Fruit fly (Drosophila melanogaster) whole organism, embryonic: ENCODE data around the gene Ripalpha.

Source experiments
- Atf6 ChIP-seq: fragments of 200-800 bp; sonication (Bioruptor generic); IDR thresholded peaks from 2 replicates; pipeline ENCODE4 v1.3.6; 2022; ENCODE audit warnings: missing biosample characterization, missing genetic modification characterization
- BEAF-32 ChIP-seq: fragments of 200-800 bp; sonication (Bioruptor generic); optimal IDR thresholded peaks from 3 replicates; lab custom pipeline; 2017; ENCODE audit warnings: missing biosample characterization, missing genetic modification characterization, mild to moderate bottlenecking, moderate library complexity, missing genetic modification reagents
- Bteb2 ChIP-seq: fragments of 200-800 bp; sonication (Bioruptor generic); optimal IDR thresholded peaks from 2 replicates; lab custom pipeline; 2016; ENCODE audit warnings: missing biosample characterization, missing genetic modification characterization
- CG10267 ChIP-seq: fragments of 200-800 bp; sonication (Bioruptor generic); optimal IDR thresholded peaks from 2 replicates; lab custom pipeline; 2018; ENCODE audit warnings: missing biosample characterization, mild to moderate bottlenecking, missing genetic modification characterization, moderate library complexity
- CG12071 ChIP-seq: fragments of 200-800 bp; sonication (Bioruptor generic); optimal IDR thresholded peaks from 3 replicates; lab custom pipeline; 2018; ENCODE audit warnings: missing biosample characterization, mild to moderate bottlenecking, missing genetic modification characterization
- CG1603 ChIP-seq: fragments of 200-800 bp; sonication (Bioruptor generic); optimal IDR thresholded peaks from 2 replicates; lab custom pipeline; 2019; ENCODE audit warnings: missing biosample characterization, mild to moderate bottlenecking, missing genetic modification characterization, moderate library complexity
- CG16813 ChIP-seq: fragments of 200-800 bp; sonication (Bioruptor generic); IDR thresholded peaks from 3 replicates; pipeline ENCODE4 v1.3.6; 2022; ENCODE audit warnings: missing biosample characterization, missing genetic modification characterization; ENCODE audit not compliant: partially characterized antibody
- CG18262 ChIP-seq: fragments of 200-800 bp; optimal IDR thresholded peaks from 3 replicates; lab custom pipeline; 2019; ENCODE audit warnings: missing biosample characterization, mild to moderate bottlenecking, missing genetic modification characterization, moderate library complexity
- CG18619 ChIP-seq: fragments of 200-800 bp; sonication (Bioruptor generic); optimal IDR thresholded peaks from 3 replicates; lab custom pipeline; 2017; ENCODE audit warnings: missing biosample characterization, mild to moderate bottlenecking, missing genetic modification characterization
- CG2116 ChIP-seq: fragments of 200-800 bp; sonication (Bioruptor generic); optimal IDR thresholded peaks from 3 replicates; lab custom pipeline; 2018; ENCODE audit warnings: missing biosample characterization, mild to moderate bottlenecking, missing genetic modification characterization
- CG2129 ChIP-seq: fragments of 200-800 bp; sonication (Bioruptor generic); IDR thresholded peaks from 2 replicates; pipeline ENCODE4 v1.3.6; 2022; ENCODE audit warnings: missing biosample characterization, missing genetic modification characterization; ENCODE audit not compliant: partially characterized antibody
- CG33557 ChIP-seq: fragments of 200-800 bp; sonication (Bioruptor generic); optimal IDR thresholded peaks from 2 replicates; lab custom pipeline; 2019; ENCODE audit warnings: missing biosample characterization, mild to moderate bottlenecking, missing genetic modification characterization, moderate library complexity
- CG34224 ChIP-seq: fragments of 200-800 bp; sonication (Bioruptor generic); IDR thresholded peaks from 3 replicates; pipeline ENCODE4 v1.3.6; 2022; ENCODE audit warnings: missing biosample characterization, missing genetic modification characterization; ENCODE audit not compliant: partially characterized antibody
- CG34422 ChIP-seq: fragments of 200-800 bp; sonication (Bioruptor generic); IDR thresholded peaks from 3 replicates; pipeline ENCODE4 v1.3.6; 2022; ENCODE audit warnings: missing biosample characterization, missing genetic modification characterization
- CG6683 ChIP-seq: fragments of 200-800 bp; sonication (Bioruptor generic); optimal IDR thresholded peaks from 2 replicates; lab custom pipeline; 2017; ENCODE audit warnings: missing biosample characterization, mild to moderate bottlenecking, missing genetic modification characterization, missing genetic modification reagents
- CG6791 ChIP-seq: fragments of 200-800 bp; sonication (Bioruptor generic); IDR thresholded peaks from 3 replicates; pipeline ENCODE4 v1.3.6; 2022; ENCODE audit warnings: missing biosample characterization, missing genetic modification characterization; ENCODE audit not compliant: partially characterized antibody
- CG6854 ChIP-seq: fragments of 200-800 bp; sonication (Bioruptor generic); optimal IDR thresholded peaks from 3 replicates; lab custom pipeline; 2017; ENCODE audit warnings: missing biosample characterization, mild to moderate bottlenecking, missing genetic modification characterization
- CG7839 ChIP-seq: fragments of 200-800 bp; sonication (Bioruptor generic); optimal IDR thresholded peaks from 3 replicates; lab custom pipeline; 2018; ENCODE audit warnings: missing biosample characterization, mild to moderate bottlenecking, missing genetic modification characterization, moderate library complexity
- CG8290 ChIP-seq, 3 experiments: fragments of 200-800 bp; sonication (Bioruptor generic); optimal IDR thresholded peaks; 2 replicates each; lab custom pipeline; 2016 to 2019; ENCODE audit warnings: missing biosample characterization in 3 of 3, missing genetic modification characterization in 3 of 3, mild to moderate bottlenecking in 2 of 3, moderate library complexity in 1 of 3
- CG9727 ChIP-seq: fragments of 200-800 bp; sonication (Bioruptor generic); optimal IDR thresholded peaks from 3 replicates; lab custom pipeline; 2017; ENCODE audit warnings: missing biosample characterization, mild to moderate bottlenecking, missing genetic modification characterization
- CG9797 ChIP-seq: fragments of 200-800 bp; sonication (Bioruptor generic); optimal IDR thresholded peaks from 3 replicates; lab custom pipeline; 2018; ENCODE audit warnings: missing biosample characterization, mild to moderate bottlenecking, missing genetic modification characterization
- CG9876 ChIP-seq: fragments of 200-800 bp; sonication (Bioruptor generic); optimal IDR thresholded peaks from 2 replicates; lab custom pipeline; 2016; ENCODE audit warnings: missing biosample characterization, missing genetic modification characterization
- Ets65A ChIP-seq: fragments of 200-800 bp; sonication (Bioruptor generic); peaks from one replicate; lab custom pipeline; 2016; ENCODE audit warnings: missing biosample characterization, missing genetic modification characterization
- Ets97D ChIP-seq: fragments of 200-800 bp; sonication (Bioruptor generic); optimal IDR thresholded peaks from 3 replicates; lab custom pipeline; 2016; ENCODE audit warnings: missing biosample characterization, missing genetic modification characterization
- Gsc ChIP-seq: fragments of 200-800 bp; sonication (Bioruptor generic); IDR thresholded peaks from 2 replicates; pipeline ENCODE4 v1.3.6; 2022; ENCODE audit warnings: missing biosample characterization, missing genetic modification characterization
- HLH4C ChIP-seq: fragments of 200-800 bp; sonication (Bioruptor generic); IDR thresholded peaks from 3 replicates; pipeline ENCODE4 v1.3.6; 2022; ENCODE audit warnings: missing biosample characterization, missing genetic modification characterization; ENCODE audit not compliant: partially characterized antibody
- Lpt ChIP-seq: fragments of >200 bp; optimal IDR thresholded peaks from 2 replicates; lab custom pipeline; 2018; ENCODE audit warnings: missing biosample characterization, missing genetic modification characterization
- Mes4 ChIP-seq: fragments of 200-800 bp; sonication (Bioruptor generic); optimal IDR thresholded peaks from 2 replicates; lab custom pipeline; 2016; ENCODE audit warnings: missing biosample characterization, missing genetic modification characterization
- abd-A ChIP-seq: fragments of 200-800 bp; sonication (Bioruptor generic); optimal IDR thresholded peaks from 3 replicates; lab custom pipeline; 2019; ENCODE audit warnings: missing biosample characterization, mild to moderate bottlenecking, missing genetic modification characterization, moderate library complexity
- bab2 ChIP-seq: fragments of 200-800 bp; sonication (Bioruptor generic); optimal IDR thresholded peaks from 2 replicates; lab custom pipeline; 2016; ENCODE audit warnings: missing biosample characterization, missing genetic modification characterization
- dmrt99B ChIP-seq: fragments of 200-800 bp; sonication (Bioruptor generic); optimal IDR thresholded peaks from 2 replicates; lab custom pipeline; 2018; ENCODE audit warnings: missing biosample characterization, mild to moderate bottlenecking, missing genetic modification characterization, moderate library complexity
- en ChIP-seq: fragments of 200-800 bp; sonication (Bioruptor generic); optimal IDR thresholded peaks from 2 replicates; lab custom pipeline; 2016; ENCODE audit warnings: missing biosample characterization, missing genetic modification characterization
- fd64A ChIP-seq: fragments of 200-800 bp; sonication (Bioruptor generic); optimal IDR thresholded peaks from 3 replicates; lab custom pipeline; 2018; ENCODE audit warnings: missing biosample characterization, mild to moderate bottlenecking, missing genetic modification characterization
- gfzf ChIP-seq: fragments of 200-800 bp; sonication (Bioruptor generic); optimal IDR thresholded peaks from 2 replicates; lab custom pipeline; 2016; ENCODE audit warnings: missing biosample characterization, mild to moderate bottlenecking, missing genetic modification characterization, moderate library complexity
- gsb-n ChIP-seq: fragments of 200-800 bp; sonication (Bioruptor generic); optimal IDR thresholded peaks from 3 replicates; lab custom pipeline; 2018; ENCODE audit warnings: missing biosample characterization, mild to moderate bottlenecking, missing genetic modification characterization
- ham ChIP-seq: fragments of 200-800 bp; sonication (Bioruptor generic); IDR thresholded peaks from 2 replicates; pipeline ENCODE4 v1.3.6; 2022; ENCODE audit warnings: missing biosample characterization, missing genetic modification characterization
- hbn ChIP-seq: fragments of 200-800 bp; sonication (Bioruptor generic); IDR thresholded peaks from 2 replicates; pipeline ENCODE4 v1.3.6; 2022; ENCODE audit warnings: missing biosample characterization, missing genetic modification characterization; ENCODE audit not compliant: partially characterized antibody
- lola ChIP-seq, 3 experiments: fragments of >200 bp in 2 of 3; fragments of 200-800 bp in 1 of 3; sonication (Bioruptor generic) in 1 of 3; optimal IDR thresholded peaks; 2 replicates each; lab custom pipeline; 2017 to 2019; ENCODE audit warnings: missing biosample characterization in 3 of 3, missing genetic modification characterization in 3 of 3, mild to moderate bottlenecking in 1 of 3, moderate library complexity in 1 of 3
- pita ChIP-seq: fragments of 200-800 bp; sonication (Bioruptor generic); optimal IDR thresholded peaks from 2 replicates; lab custom pipeline; 2017; ENCODE audit warnings: missing biosample characterization, mild to moderate bottlenecking, missing genetic modification characterization
- row ChIP-seq: fragments of 200-800 bp; sonication (Bioruptor generic); IDR thresholded peaks from 3 replicates; pipeline ENCODE4 v1.3.6; 2022; ENCODE audit warnings: missing biosample characterization, missing genetic modification characterization
- schlank ChIP-seq: fragments of 200-800 bp; sonication (Bioruptor generic); optimal IDR thresholded peaks from 2 replicates; lab custom pipeline; 2018; ENCODE audit warnings: missing biosample characterization, mild to moderate bottlenecking, missing genetic modification characterization
- sens ChIP-seq: fragments of 200-800 bp; sonication (Bioruptor generic); peaks from one replicate; lab custom pipeline; 2016; ENCODE audit warnings: missing biosample characterization, missing genetic modification characterization
- sens-2 ChIP-seq: fragments of 200-800 bp; sonication (Bioruptor generic); IDR thresholded peaks from 2 replicates; pipeline ENCODE4 v1.3.6; 2022; ENCODE audit warnings: missing biosample characterization, missing genetic modification characterization
- sug ChIP-seq: fragments of 200-800 bp; optimal IDR thresholded peaks from 2 replicates; lab custom pipeline; 2019; ENCODE audit warnings: missing biosample characterization, mild to moderate bottlenecking, missing genetic modification characterization, moderate library complexity
- vnd ChIP-seq: fragments of 200-800 bp; sonication (Bioruptor generic); IDR thresholded peaks from 3 replicates; pipeline ENCODE4 v1.3.6; 2022; ENCODE audit warnings: missing biosample characterization, missing genetic modification characterization; ENCODE audit not compliant: partially characterized antibody
- vvl ChIP-seq: fragments of 200-800 bp; sonication (Bioruptor generic); IDR thresholded peaks from 2 replicates; pipeline ENCODE4 v1.3.6; 2022; ENCODE audit warnings: missing biosample characterization, missing genetic modification characterization
- wor ChIP-seq: fragments of 200-800 bp; sonication (Bioruptor generic); IDR thresholded peaks from 2 replicates; pipeline ENCODE4 v1.3.6; 2022; ENCODE audit warnings: missing biosample characterization, missing genetic modification characterization

Ripalpha gene

DNA sequence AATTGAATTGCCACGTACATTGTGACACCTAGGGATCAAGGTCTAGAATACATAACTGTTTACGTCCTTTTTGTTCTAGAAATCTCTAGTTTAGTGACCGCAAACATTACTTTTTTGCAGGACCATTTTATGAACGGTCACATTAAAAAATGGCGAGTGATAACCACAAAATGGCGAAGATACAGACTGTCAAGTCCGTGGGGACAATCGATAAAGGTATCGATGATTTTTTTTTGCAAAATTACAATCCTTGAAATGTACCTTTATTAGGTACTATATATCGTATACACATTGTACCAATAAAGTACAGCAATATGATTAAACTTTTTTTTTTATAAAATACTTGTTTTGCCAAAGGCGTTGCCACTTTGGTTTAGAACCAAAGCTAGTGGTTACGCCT lies 29.7 kb upstream of the Ripalpha start (continued):
- TF ChIP-seq hbn (GFP tag; lab: Robert Waterston, UW) (0 out of 2 replicates have a peak, but pooled peaks have one; percentile 30), CG1603 (tag; lab: Kevin White, UChicago) (peak; percentile 7), CG16813 (GFP tag; lab: Robert Waterston, UW) (peak; percentile 62; the same call in 2 of the 3 replicates), gfzf (GFP tag; lab: Kevin White, UChicago) (peak; percentile 41), CG12071 (GFP tag; lab: Kevin White, UChicago) (no peak), CG8290 (GFP tag; optimal IDR thresholded peaks at IDR 0.05; lab: Kevin White, UChicago) (peak; percentile 81), CG8290 (tag; optimal IDR thresholded peaks at IDR 0.05; lab: Kevin White, UChicago) (peak; percentile 25 to 72), ham (GFP tag; lab: Robert Waterston, UW) (no peak), CG6791 (GFP tag; lab: Robert Waterston, UW) (peak; percentile 60; the same call in 2 of the 3 replicates), CG34224 (peak; percentile 44), BEAF-32 (GFP tag; lab: Kevin White, UChicago) (peak; percentile 62), vnd (GFP tag; lab: Robert Waterston, UW) (peak; percentile 44; the same call in 2 of the 3 replicates), sens (GFP tag; lab: Kevin White, UChicago) (peak; percentile 41), CG2116 (GFP tag; lab: Kevin White, UChicago) (peak; percentile 24), HLH4C (GFP tag; lab: Robert Waterston, UW) (peak; percentile 47; the same call in 1 of the 3 replicates), CG9797 (GFP tag; lab: Kevin White, UChicago) (peak; percentile 28), wor (GFP tag; lab: Robert Waterston, UW) (no peak)

DNA sequence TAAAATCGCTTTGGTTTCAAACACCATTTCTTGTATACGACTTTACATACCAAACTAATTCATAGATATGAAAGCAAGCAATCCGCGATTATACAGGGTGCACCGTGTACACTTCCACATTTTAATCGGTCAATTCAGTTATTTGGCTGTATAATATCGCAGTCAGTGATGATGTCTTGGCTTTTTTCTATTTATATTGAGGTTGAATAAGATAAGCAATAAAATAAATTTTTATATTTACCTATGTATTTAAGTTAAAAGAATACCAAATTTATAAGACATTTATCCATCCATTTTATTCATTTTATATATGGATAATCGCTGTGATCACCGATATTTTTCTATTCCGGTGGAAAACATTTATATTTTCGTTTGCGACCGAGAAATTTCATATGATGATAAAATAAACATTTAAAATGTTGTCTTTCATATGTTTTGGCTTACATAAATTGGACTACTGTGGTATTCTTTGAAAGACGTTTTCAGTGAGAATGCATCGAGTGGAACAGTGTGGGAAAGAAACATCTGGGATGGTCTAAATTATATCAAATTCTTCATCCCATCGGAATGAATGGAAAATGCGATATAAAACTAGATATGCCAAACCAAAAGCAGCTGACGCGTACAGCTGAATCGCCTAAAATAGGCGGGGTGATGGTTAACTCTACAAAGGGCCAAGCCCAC lies 26.1 kb upstream of the Ripalpha start, which contains the start of gene CG5708:
CG5708 (minus strand) TSS at position 85 of the 684 bp plus-strand sequence.
- TF ChIP-seq Atf6 (GFP tag; lab: Robert Waterston, UW): 0 out of 2 replicates have a peak, but pooled peaks have one; percentile 17
- TF ChIP-seq CG33557: no peak
- no peak for TF ChIP-seq CG18619 (GFP tag; lab: Kevin White, UChicago)
- TF ChIP-seq Mes4 (GFP tag; lab: Kevin White, UChicago): no peak
- TF ChIP-seq CG6683 (GFP tag; lab: Kevin White, UChicago): no peak
- TF ChIP-seq Lpt: no peak
- TF ChIP-seq Bteb2: no peak
- peak in 1 of 3 experiments; percentile 18 for TF ChIP-seq lola (GFP tag; optimal IDR thresholded peaks at IDR 0.05; lab: Kevin White, UChicago)
- 0 out of 2 replicates have a peak, but pooled peaks have one; percentile 42 for TF ChIP-seq vvl
- TF ChIP-seq pita: no peak
- TF ChIP-seq schlank (tag; lab: Kevin White, UChicago): no peak
- peak; percentile 89 for TF ChIP-seq row (GFP tag; lab: Robert Waterston, UW)
- TF ChIP-seq bab2 (GFP tag; lab: Kevin White, UChicago): no peak
- TF ChIP-seq CG34422 (GFP tag; lab: Robert Waterston, UW): no peak
- no peak for TF ChIP-seq CG9876 (GFP tag; lab: Kevin White, UChicago)
- no peak for TF ChIP-seq CG9727 (GFP tag; lab: Kevin White, UChicago)
- no peak for TF ChIP-seq gsb-n (tag; lab: Kevin White, UChicago)
- TF ChIP-seq Gsc (GFP tag; lab: Robert Waterston, UW): no peak
- peak; percentile 15 for TF ChIP-seq sug (tag; lab: Kevin White, UChicago)
- TF ChIP-seq CG18262: peak; percentile 37
- no peak for TF ChIP-seq dmrt99B (tag; lab: Kevin White, UChicago)
- no peak for TF ChIP-seq en (GFP tag; lab: Kevin White, UChicago)
- peak; percentile 25 for TF ChIP-seq CG10267 (tag; lab: Kevin White, UChicago)
- no peak for TF ChIP-seq sens-2 (GFP tag; lab: Robert Waterston, UW)
- TF ChIP-seq Ets65A (GFP tag; lab: Kevin White, UChicago): peak; percentile 13
- TF ChIP-seq CG6854: no peak
- TF ChIP-seq CG2129: no peak
- no peak for TF ChIP-seq Ets97D (GFP tag; lab: Kevin White, UChicago)
- TF ChIP-seq CG7839 (tag; lab: Kevin White, UChicago): no peak
- TF ChIP-seq abd-A (tag; lab: Kevin White, UChicago): no peak
- no peak for TF ChIP-seq fd64A (GFP tag; lab: Kevin White, UChicago)
